Fruit fly (Drosophila melanogaster) whole organism, embryonic: ENCODE data around the gene ClC-c.

Experiments
- Ada2b ChIP-seq: fragments of 200-800 bp; sonication (Bioruptor generic); IDR thresholded peaks from 2 replicates; pipeline ENCODE4 v1.3.6; 2022; ENCODE audit warnings: missing biosample characterization, missing genetic modification characterization
- BEAF-32 ChIP-seq: fragments of 200-800 bp; sonication (Bioruptor generic); optimal IDR thresholded peaks from 3 replicates; lab custom pipeline; 2017; ENCODE audit warnings: missing biosample characterization, missing genetic modification characterization, mild to moderate bottlenecking, moderate library complexity, missing genetic modification reagents
- CG10274 ChIP-seq: fragments of 200-800 bp; sonication (Bioruptor generic); optimal IDR thresholded peaks from 3 replicates; lab custom pipeline; 2017; ENCODE audit warnings: missing biosample characterization, mild to moderate bottlenecking, missing genetic modification characterization
- CG12219 ChIP-seq: fragments of 200-800 bp; sonication (Bioruptor generic); optimal IDR thresholded peaks from 3 replicates; lab custom pipeline; 2018; ENCODE audit warnings: missing biosample characterization, mild to moderate bottlenecking, missing genetic modification characterization
- CG12299 ChIP-seq: fragments of 200-800 bp; sonication (Bioruptor generic); optimal IDR thresholded peaks from 2 replicates; lab custom pipeline; 2018; ENCODE audit warnings: missing biosample characterization, mild to moderate bottlenecking, missing genetic modification characterization
- CG13123 ChIP-seq: fragments of 200-800 bp; sonication (Bioruptor generic); optimal IDR thresholded peaks from 2 replicates; lab custom pipeline; 2016; ENCODE audit warnings: missing biosample characterization, missing genetic modification characterization
- CG14667 ChIP-seq: fragments of 200-800 bp; sonication (Bioruptor generic); IDR thresholded peaks from 2 replicates; pipeline ENCODE4 v1.3.6; 2022; ENCODE audit warnings: missing biosample characterization, missing genetic modification characterization
- CG15696 ChIP-seq: fragments of 200-800 bp; sonication (Bioruptor generic); optimal IDR thresholded peaks from 2 replicates; lab custom pipeline; 2019; ENCODE audit warnings: missing biosample characterization, mild to moderate bottlenecking, missing genetic modification characterization, moderate library complexity
- CG17612 ChIP-seq: fragments of 200-800 bp; sonication (Bioruptor generic); IDR thresholded peaks from 2 replicates; pipeline ENCODE4 v1.3.6; 2022; ENCODE audit warnings: missing biosample characterization, missing genetic modification characterization
- CG18262 ChIP-seq: fragments of 200-800 bp; optimal IDR thresholded peaks from 3 replicates; lab custom pipeline; 2019; ENCODE audit warnings: missing biosample characterization, mild to moderate bottlenecking, missing genetic modification characterization, moderate library complexity
- CG2889 ChIP-seq: fragments of 200-800 bp; sonication (Bioruptor generic); IDR thresholded peaks from 3 replicates; pipeline ENCODE4 v1.3.6; 2022; ENCODE audit warnings: missing biosample characterization, missing genetic modification characterization
- CG3407 ChIP-seq: fragments of 200-800 bp; sonication (Bioruptor generic); optimal IDR thresholded peaks from 2 replicates; lab custom pipeline; 2018; ENCODE audit warnings: missing biosample characterization, mild to moderate bottlenecking, missing genetic modification characterization
- CG4424 ChIP-seq: fragments of 200-800 bp; sonication (Bioruptor generic); optimal IDR thresholded peaks from 3 replicates; lab custom pipeline; 2016; ENCODE audit warnings: missing biosample characterization, missing genetic modification characterization
- CG7357 ChIP-seq: fragments of 200-800 bp; sonication (Bioruptor generic); IDR thresholded peaks from 3 replicates; pipeline ENCODE4 v1.3.6; 2022; ENCODE audit warnings: missing biosample characterization, missing genetic modification characterization
- CG7372 ChIP-seq: fragments of 200-800 bp; sonication (Bioruptor generic); IDR thresholded peaks from 2 replicates; pipeline ENCODE4 v1.3.6; 2022; ENCODE audit warnings: missing biosample characterization, missing genetic modification characterization
- CG8290 ChIP-seq, 3 experiments: fragments of 200-800 bp; sonication (Bioruptor generic); optimal IDR thresholded peaks; 2 replicates each; lab custom pipeline; 2016 to 2019; ENCODE audit warnings: missing biosample characterization in 3 of 3, missing genetic modification characterization in 3 of 3, mild to moderate bottlenecking in 2 of 3, moderate library complexity in 1 of 3
- CG8359 ChIP-seq: fragments of 200-800 bp; sonication (Bioruptor generic); optimal IDR thresholded peaks from 2 replicates; lab custom pipeline; 2017; ENCODE audit warnings: missing biosample characterization, mild to moderate bottlenecking, missing genetic modification characterization, borderline replicate concordance
- CG8765 ChIP-seq: fragments of 200-800 bp; sonication (Bioruptor generic); IDR thresholded peaks from 2 replicates; pipeline ENCODE4 v1.3.6; 2022; ENCODE audit warnings: missing biosample characterization, missing genetic modification characterization
- Doc2 ChIP-seq: fragments of 200-800 bp; sonication (Bioruptor generic); IDR thresholded peaks from 2 replicates; pipeline ENCODE4 v1.3.6; 2022; ENCODE audit warnings: missing biosample characterization, missing genetic modification characterization
- Doc3 ChIP-seq: fragments of 200-800 bp; sonication (Bioruptor generic); IDR thresholded peaks from 3 replicates; pipeline ENCODE4 v1.3.6; 2022; ENCODE audit warnings: missing biosample characterization, missing genetic modification characterization; ENCODE audit not compliant: partially characterized antibody
- HLH54F ChIP-seq: fragments of 200-800 bp; sonication (Bioruptor generic); optimal IDR thresholded peaks from 3 replicates; lab custom pipeline; 2016; ENCODE audit warnings: missing biosample characterization, missing genetic modification characterization
- MTF-1 ChIP-seq: fragments of 200-800 bp; sonication (Bioruptor generic); optimal IDR thresholded peaks from 2 replicates; lab custom pipeline; 2018; ENCODE audit warnings: missing biosample characterization, mild to moderate bottlenecking, missing genetic modification characterization, borderline replicate concordance
- Mad ChIP-seq: fragments of 200-800 bp; sonication (Bioruptor generic); optimal IDR thresholded peaks from 2 replicates; lab custom pipeline; 2016; ENCODE audit warnings: missing biosample characterization, missing genetic modification characterization
- Meics ChIP-seq: fragments of 200-800 bp; sonication (Bioruptor generic); optimal IDR thresholded peaks from 2 replicates; lab custom pipeline; 2017; ENCODE audit warnings: missing biosample characterization, mild to moderate bottlenecking, missing genetic modification characterization
- Nf-YB ChIP-seq: fragments of 200-800 bp; sonication (Bioruptor generic); optimal IDR thresholded peaks from 3 replicates; lab custom pipeline; 2019; ENCODE audit warnings: missing biosample characterization, mild to moderate bottlenecking, missing genetic modification characterization, moderate library complexity
- Usf ChIP-seq: fragments of 200-800 bp; sonication (Bioruptor generic); optimal IDR thresholded peaks from 2 replicates; lab custom pipeline; 2017; ENCODE audit warnings: missing genotype, missing biosample characterization, missing genetic modification characterization
- ase ChIP-seq: fragments of 200-800 bp; sonication (Bioruptor generic); IDR thresholded peaks from 3 replicates; pipeline ENCODE4 v1.3.6; 2022; ENCODE audit warnings: missing biosample characterization, missing genetic modification characterization
- bbx ChIP-seq: fragments of 200-800 bp; sonication (Bioruptor generic); IDR thresholded peaks from 2 replicates; pipeline ENCODE4 v1.3.6; 2022; ENCODE audit warnings: missing biosample characterization, missing genetic modification characterization; ENCODE audit not compliant: partially characterized antibody
- bsh ChIP-seq, 2 experiments: fragments of 200-800 bp; sonication (Bioruptor generic); optimal IDR thresholded peaks; 2 replicates each; lab custom pipeline; 2017 to 2018; ENCODE audit warnings: mild to moderate bottlenecking in 2 of 2, missing biosample characterization in 2 of 2, missing genetic modification characterization in 2 of 2, moderate library complexity in 1 of 2
- btn ChIP-seq: fragments of 200-800 bp; sonication (Bioruptor generic); optimal IDR thresholded peaks from 2 replicates; lab custom pipeline; 2016; ENCODE audit warnings: missing biosample characterization, missing genetic modification characterization
- caup ChIP-seq: fragments of 200-800 bp; sonication (Bioruptor generic); optimal IDR thresholded peaks from 3 replicates; lab custom pipeline; 2017; ENCODE audit warnings: missing biosample characterization, mild to moderate bottlenecking, missing genetic modification characterization, moderate library complexity; ENCODE audit not compliant: severe bottlenecking
- chn ChIP-seq: fragments of 200-800 bp; sonication (Bioruptor generic); optimal IDR thresholded peaks from 2 replicates; lab custom pipeline; 2016; ENCODE audit warnings: missing biosample characterization, missing genetic modification characterization
- da ChIP-seq: fragments of 200-800 bp; sonication (Bioruptor generic); optimal IDR thresholded peaks from 2 replicates; lab custom pipeline; 2016; ENCODE audit warnings: missing biosample characterization, missing genetic modification characterization
- disco-r ChIP-seq: fragments of 200-800 bp; sonication (Bioruptor generic); optimal IDR thresholded peaks from 2 replicates; lab custom pipeline; 2016; ENCODE audit warnings: missing biosample characterization, missing genetic modification characterization
- gem ChIP-seq: fragments of 200-800 bp; sonication (Bioruptor generic); optimal IDR thresholded peaks from 2 replicates; lab custom pipeline; 2019; ENCODE audit warnings: missing biosample characterization, mild to moderate bottlenecking, missing genetic modification characterization, moderate library complexity
- jigr1 ChIP-seq: fragments of 200-800 bp; sonication (Bioruptor generic); IDR thresholded peaks from 3 replicates; pipeline ENCODE4 v1.3.6; 2022; ENCODE audit warnings: missing biosample characterization, missing genetic modification characterization
- klu ChIP-seq: fragments of 200-800 bp; sonication (Bioruptor generic); IDR thresholded peaks from 2 replicates; pipeline ENCODE4 v1.3.6; 2022; ENCODE audit warnings: missing biosample characterization, missing genetic modification characterization
- knrl ChIP-seq: fragments of 200-800 bp; sonication (Bioruptor generic); IDR thresholded peaks from 3 replicates; pipeline ENCODE4 v1.3.6; 2022; ENCODE audit warnings: missing biosample characterization, missing genetic modification characterization; ENCODE audit not compliant: partially characterized antibody
- mld ChIP-seq: fragments of 200-800 bp; sonication (Bioruptor generic); IDR thresholded peaks from 3 replicates; pipeline ENCODE4 v1.3.6; 2022; ENCODE audit warnings: missing biosample characterization, missing genetic modification characterization; ENCODE audit not compliant: partially characterized antibody
- p53 ChIP-seq: fragments of 200-800 bp; sonication (Bioruptor generic); optimal IDR thresholded peaks from 2 replicates; lab custom pipeline; 2016; ENCODE audit warnings: missing biosample characterization, missing genetic modification characterization
- pfk ChIP-seq: fragments of 200-800 bp; sonication (Bioruptor generic); optimal IDR thresholded peaks from 2 replicates; lab custom pipeline; 2018; ENCODE audit warnings: missing biosample characterization, mild to moderate bottlenecking, missing genetic modification characterization, moderate library complexity
- pho ChIP-seq: fragments of 200-800 bp; sonication (Bioruptor generic); optimal IDR thresholded peaks from 2 replicates; lab custom pipeline; 2016; ENCODE audit warnings: missing biosample characterization, missing genetic modification characterization
- ranshi ChIP-seq: fragments of 200-800 bp; sonication (Bioruptor generic); IDR thresholded peaks from 2 replicates; pipeline ENCODE4 v1.3.6; 2022; ENCODE audit warnings: missing biosample characterization, missing genetic modification characterization
- rib ChIP-seq: fragments of 200-800 bp; sonication (Bioruptor generic); IDR thresholded peaks from 2 replicates; pipeline ENCODE4 v1.3.6; 2022; ENCODE audit warnings: missing biosample characterization, missing genetic modification characterization
- sens ChIP-seq: fragments of 200-800 bp; sonication (Bioruptor generic); peaks from one replicate; lab custom pipeline; 2016; ENCODE audit warnings: missing biosample characterization, missing genetic modification characterization
- sr ChIP-seq: fragments of 200-800 bp; sonication (Bioruptor generic); IDR thresholded peaks from 3 replicates; pipeline ENCODE4 v1.3.6; 2022; ENCODE audit warnings: missing biosample characterization, missing genetic modification characterization
- sug ChIP-seq: fragments of 200-800 bp; optimal IDR thresholded peaks from 2 replicates; lab custom pipeline; 2019; ENCODE audit warnings: missing biosample characterization, mild to moderate bottlenecking, missing genetic modification characterization, moderate library complexity
- tio ChIP-seq: fragments of 200-800 bp; sonication (Bioruptor generic); optimal IDR thresholded peaks from 2 replicates; lab custom pipeline; 2017; ENCODE audit warnings: missing biosample characterization, missing genetic modification characterization, inconsistent platforms
- usp ChIP-seq: fragments of >200 bp; optimal IDR thresholded peaks from 2 replicates; lab custom pipeline; 2017; ENCODE audit warnings: missing biosample characterization, missing genetic modification characterization

The ClC-c gene

dm6 chr3L:16128973-16129745 lies 38.9 kb downstream of the ClC-c start, which contains the start of gene SsRbeta (continued):
- peak; percentile 37; the same call in 1 of the 2 replicates for TF ChIP-seq CG17612 (GFP tag; lab: Robert Waterston, UW)
- TF ChIP-seq CG12299 (tag; lab: Kevin White, UChicago): no peak
- peak; percentile 3; the same call in 1 of the 3 replicates for TF ChIP-seq CG2889 (GFP tag; lab: Robert Waterston, UW)
- peak; percentile 48 for TF ChIP-seq CG15696 (tag; lab: Kevin White, UChicago)
- TF ChIP-seq jigr1: no peak
- no peak for TF ChIP-seq Nf-YB (GFP tag; lab: Kevin White, UChicago)
- TF ChIP-seq CG18262 (tag; lab: Kevin White, UChicago): peak; percentile 43
- no peak for TF ChIP-seq disco-r (GFP tag; lab: Kevin White, UChicago)
- peak; percentile 83 for TF ChIP-seq bbx (GFP tag; lab: Robert Waterston, UW)
- peak; percentile 69; the same call in 2 of the 3 replicates for TF ChIP-seq Doc3 (GFP tag; lab: Robert Waterston, UW)
- TF ChIP-seq CG10274: no peak
- no peak for TF ChIP-seq CG12219 (GFP tag; lab: Kevin White, UChicago)
- no peak for TF ChIP-seq usp (GFP tag; lab: Kevin White, UChicago)
- TF ChIP-seq Meics (GFP tag; lab: Kevin White, UChicago): peak; percentile 43
- no peak for TF ChIP-seq sug (tag; lab: Kevin White, UChicago)
- peak; percentile 74; the same call in 2 of the 3 replicates for TF ChIP-seq ase (GFP tag; lab: Robert Waterston, UW)
- no peak for TF ChIP-seq pfk
- peak; percentile 66 for TF ChIP-seq ranshi (GFP tag; lab: Robert Waterston, UW)
- peak; percentile 76 for TF ChIP-seq knrl
- TF ChIP-seq Doc2 (GFP tag; lab: Robert Waterston, UW): no peak
- TF ChIP-seq CG4424 (GFP tag; lab: Kevin White, UChicago): peak; percentile 48
- peak; percentile 63 for TF ChIP-seq gem (tag; lab: Kevin White, UChicago)
- no peak for TF ChIP-seq sr (GFP tag; lab: Robert Waterston, UW)
- peak in 1 of 2 experiments; percentile 46 for TF ChIP-seq bsh (GFP tag; optimal IDR thresholded peaks at IDR 0.05; lab: Kevin White, UChicago)
- TF ChIP-seq caup: no peak
- TF ChIP-seq da: no peak
- no peak for TF ChIP-seq mld (GFP tag; lab: Robert Waterston, UW)
- no peak for TF ChIP-seq chn (GFP tag; lab: Kevin White, UChicago)
- TF ChIP-seq sens: peak; percentile 45
- TF ChIP-seq CG8765 (GFP tag; lab: Robert Waterston, UW): no peak
- peak; percentile 58 for TF ChIP-seq CG7372 (GFP tag; lab: Robert Waterston, UW)
- no peak for TF ChIP-seq rib (GFP tag; lab: Robert Waterston, UW)
- no peak for TF ChIP-seq CG3407
- TF ChIP-seq pho: no peak
- TF ChIP-seq tio (GFP tag; lab: Kevin White, UChicago): peak; percentile 33
- peak; percentile 38; the same call in 1 of the 2 replicates for TF ChIP-seq Ada2b (GFP tag; lab: Robert Waterston, UW)
- no peak for TF ChIP-seq CG13123
- no peak for TF ChIP-seq MTF-1
- no peak for TF ChIP-seq Mad (GFP tag; lab: Kevin White, UChicago)
- TF ChIP-seq CG14667 (GFP tag; lab: Robert Waterston, UW): peak; percentile 23
- no peak for TF ChIP-seq HLH54F (GFP tag; lab: Kevin White, UChicago)
- no peak for TF ChIP-seq p53 (GFP tag; lab: Kevin White, UChicago)
- TF ChIP-seq BEAF-32 (GFP tag; lab: Kevin White, UChicago): peak; percentile 86
- no peak for TF ChIP-seq CG8290 (GFP tag; optimal IDR thresholded peaks at IDR 0.05; lab: Kevin White, UChicago)
- TF ChIP-seq CG8290 (tag; optimal IDR thresholded peaks at IDR 0.05; lab: Kevin White, UChicago): peak in 1 of 2 experiments; percentile 82
- no peak for TF ChIP-seq CG8359 (GFP tag; lab: Kevin White, UChicago)
- TF ChIP-seq CG7357 (GFP tag; lab: Robert Waterston, UW): 0 out of 3 replicates have a peak, but pooled peaks have one; percentile 6
- no peak for TF ChIP-seq klu
- TF ChIP-seq Usf (GFP tag; lab: Kevin White, UChicago): no peak
- TF ChIP-seq btn (GFP tag; lab: Kevin White, UChicago): no peak
